Worm (Caenorhabditis elegans) whole organism, early embryonic: ENCODE measurements around the gene C25E10.8.

ENCODE experiments used
- aly-1 ChIP-seq: sonication (generic microtip); optimal IDR thresholded peaks from 2 replicates; lab custom pipeline; 2016; ENCODE audit warnings: missing genetic modification characterization, missing compliant biosample characterization
- ama-1 ChIP-seq: fragments of 150-350 bp; optimal IDR thresholded peaks from 2 replicates; lab custom pipeline; 2014
- flt-1 ChIP-seq: fragments of 200-800 bp; sonication (Bioruptor generic); IDR thresholded peaks from 2 replicates; pipeline ENCODE4 v1.3.6; 2022; ENCODE audit warnings: missing genetic modification characterization, missing compliant biosample characterization
- pes-1 ChIP-seq: fragments of 200-800 bp; sonication (Bioruptor generic); IDR thresholded peaks from 2 replicates; pipeline ENCODE4 v1.3.6; 2022; ENCODE audit warnings: missing genetic modification reagents, missing genetic modification characterization, missing compliant biosample characterization
- tbx-11 ChIP-seq: fragments of 200-800 bp; sonication (Bioruptor generic); IDR thresholded peaks from 2 replicates; pipeline ENCODE4 v1.3.6; 2022; ENCODE audit warnings: missing genetic modification characterization, missing compliant biosample characterization

ce11 chrV:9051100-9051499 is 2.8 kb downstream of the C25E10.8 start, which contains the start of gene C25E10.7:
- TF ChIP-seq ama-1 = no peak
- TF ChIP-seq aly-1 (tag; lab: Kevin White, UChicago) = no peak
- no peak for TF ChIP-seq flt-1 (GFP tag; lab: Robert Waterston, UW)
- no peak for TF ChIP-seq tbx-11 (GFP tag; lab: Robert Waterston, UW)
- no peak for TF ChIP-seq pes-1 (GFP tag; lab: Robert Waterston, UW)
